Fruit fly (Drosophila melanogaster): Measurements from ENCODE around the gene Pus1.
A peak's percentile ranks its signal among the peaks of the same experiment; 100 is the strongest.

The Pus1 gene

dm6 chr3R:20592517-20593462 lies at the start of gene Pus1, which contains the start of gene bon (continued):
- peak; percentile 87 for TF ChIP-seq Med (GFP tag)
- peak; percentile 5 for TF ChIP-seq chn (GFP tag; optimal IDR thresholded peaks at IDR 0.05)
- TF ChIP-seq CG17186 (GFP tag; optimal IDR thresholded peaks at IDR 0.05) = peak; percentile 64
- TF ChIP-seq CG9215 (GFP tag; IDR thresholded peaks at IDR 0.05) = no peak
- no peak for TF ChIP-seq Spps (tag; optimal IDR thresholded peaks at IDR 0.05)
- no peak for TF ChIP-seq CG31224 (GFP tag; IDR thresholded peaks at IDR 0.05)
- peak; percentile 60 for TF ChIP-seq lilli (GFP tag; optimal IDR thresholded peaks at IDR 0.05)
- TF ChIP-seq Nf-YC (tag; optimal IDR thresholded peaks at IDR 0.05) = peak; percentile 42
- no peak for TF ChIP-seq pros (GFP tag; optimal IDR thresholded peaks at IDR 0.05)
- TF ChIP-seq dm (GFP tag; optimal IDR thresholded peaks at IDR 0.05) = peak; percentile 53
- peak; percentile 15 for TF ChIP-seq Hmr (GFP tag; optimal IDR thresholded peaks at IDR 0.05)
- TF ChIP-seq CG17829 (tag; optimal IDR thresholded peaks at IDR 0.05) = peak; percentile 8
- TF ChIP-seq Bgb (GFP tag; IDR thresholded peaks at IDR 0.05; ENCODE audit: partially characterized antibody) = peak; percentile 57
- peak; percentile 14 for TF ChIP-seq pum (GFP tag; optimal IDR thresholded peaks at IDR 0.05)
- peak; percentile 49 for TF ChIP-seq Jarid2 (GFP tag; optimal IDR thresholded peaks at IDR 0.05)
- TF ChIP-seq CG9876 (GFP tag; optimal IDR thresholded peaks at IDR 0.05) = no peak
- peak; percentile 86 for TF ChIP-seq cg (GFP tag; optimal IDR thresholded peaks at IDR 0.05)
- TF ChIP-seq CG3065 (GFP tag; optimal IDR thresholded peaks at IDR 0.05) = no peak
- TF ChIP-seq CG15601 (tag; optimal IDR thresholded peaks at IDR 0.05) = peak; percentile 14
- no peak for TF ChIP-seq CG17568 (GFP tag; optimal IDR thresholded peaks at IDR 0.05)
- peak; percentile 1 for TF ChIP-seq CG7839 (tag; optimal IDR thresholded peaks at IDR 0.05)
- no peak for TF ChIP-seq pan (optimal IDR thresholded peaks at IDR 0.05)
- peak in 1 of 2 experiments; percentile 5 for TF ChIP-seq pan (GFP tag; optimal IDR thresholded peaks at IDR 0.05 in 1 of 2, IDR thresholded peaks at IDR 0.05 in 1 of 2)
- TF ChIP-seq dpn (GFP tag; optimal IDR thresholded peaks at IDR 0.05) = peak; percentile 5 to 34
- TF ChIP-seq CG13296 (GFP tag; optimal IDR thresholded peaks at IDR 0.05) = no peak
- TF ChIP-seq CG13287 (GFP tag; IDR thresholded peaks at IDR 0.05; ENCODE audit: partially characterized antibody) = peak; percentile 39; the same call in 1 of the 2 replicates
- TF ChIP-seq CG8359 (GFP tag; optimal IDR thresholded peaks at IDR 0.05; ENCODE audit: borderline replicate concordance) = no peak
- TF ChIP-seq CG30403 (GFP tag; optimal IDR thresholded peaks at IDR 0.05) = peak; percentile 25
- TF ChIP-seq ems (GFP tag; optimal IDR thresholded peaks at IDR 0.05) = peak; percentile 19
- no peak for TF ChIP-seq CG10654 (GFP tag; optimal IDR thresholded peaks at IDR 0.05)
- peak; percentile 84 for TF ChIP-seq MESR4 (GFP tag; optimal IDR thresholded peaks at IDR 0.05)
- peak; percentile 9 for TF ChIP-seq oc (tag; optimal IDR thresholded peaks at IDR 0.05)
- peak; percentile 65 for TF ChIP-seq Myb (GFP tag; optimal IDR thresholded peaks at IDR 0.05)
- TF ChIP-seq CG15514 (GFP tag; optimal IDR thresholded peaks at IDR 0.05) = peak; percentile 82
- peak; percentile 42; the same call in 1 of the 2 replicates for TF ChIP-seq sisA (GFP tag; IDR thresholded peaks at IDR 0.05)
- peak; percentile 39 for TF ChIP-seq Scr (GFP tag; IDR thresholded peaks at IDR 0.05; ENCODE audit: partially characterized antibody)
- peak; percentile 17 for TF ChIP-seq Atf3 (GFP tag; optimal IDR thresholded peaks at IDR 0.05)
- peak; percentile 65 for TF ChIP-seq CG8478 (optimal IDR thresholded peaks at IDR 0.05)
- peak; percentile 89 for TF ChIP-seq CG9797 (GFP tag; optimal IDR thresholded peaks at IDR 0.05)
- peak; percentile 38; the same call in 2 of the 3 replicates for TF ChIP-seq row (GFP tag; IDR thresholded peaks at IDR 0.05)
- TF ChIP-seq Six4 (GFP tag; optimal IDR thresholded peaks at IDR 0.05) = peak; percentile 1
- peak; percentile 89 for TF ChIP-seq sens (GFP tag)
- TF ChIP-seq sug (tag; optimal IDR thresholded peaks at IDR 0.05) = peak; percentile 47
- peak; percentile 37; the same call in 1 of the 3 replicates for TF ChIP-seq zfh1 (GFP tag; IDR thresholded peaks at IDR 0.05)
- TF ChIP-seq Vsx1 (GFP tag; optimal IDR thresholded peaks at IDR 0.05) = peak; percentile 51
- TF ChIP-seq Pdp1 (GFP tag; optimal IDR thresholded peaks at IDR 0.05) = peak in 1 of 2 experiments; percentile 87
- peak; percentile 18 to 86 for TF ChIP-seq crp (GFP tag; optimal IDR thresholded peaks at IDR 0.05)
- peak; percentile 88 for TF ChIP-seq YL-1 (GFP tag; optimal IDR thresholded peaks at IDR 0.05)

Data from whole organism, embryonic.